Worm (Caenorhabditis elegans) whole organism, young adult: ENCODE results near the gene C30F2.2.

Source experiments
- B0019.2 ChIP-seq: fragments of 200-800 bp; sonication (Bioruptor generic); conservative IDR thresholded peaks from 2 replicates; pipeline ENCODE4 v1.3.6; 2022; ENCODE audit warnings: missing genetic modification reagents, missing genetic modification characterization, missing compliant biosample characterization
- B0336.3 ChIP-seq: fragments of 200-800 bp; sonication (Bioruptor generic); IDR thresholded peaks from 2 replicates; pipeline ENCODE4 v1.3.6; 2022; ENCODE audit warnings: missing genetic modification characterization, missing compliant biosample characterization
- F10E7.11 ChIP-seq: sonication (generic microtip); optimal IDR thresholded peaks from 2 replicates; lab custom pipeline; 2017; ENCODE audit warnings: mild to moderate bottlenecking, missing genetic modification characterization, moderate library complexity, missing compliant biosample characterization
- F22D6.2 ChIP-seq: sonication (generic microtip); optimal IDR thresholded peaks from 2 replicates; lab custom pipeline; 2016; ENCODE audit warnings: mild to moderate bottlenecking, missing genetic modification characterization, missing compliant biosample characterization
- F37B4.10 ChIP-seq: fragments of 200-800 bp; sonication (Bioruptor generic); IDR thresholded peaks from 2 replicates; pipeline ENCODE4 v1.3.6; 2022; ENCODE audit warnings: missing genetic modification characterization, missing compliant biosample characterization
- F49E8.2 ChIP-seq: sonication (generic microtip); optimal IDR thresholded peaks from 3 replicates; lab custom pipeline; 2017; ENCODE audit warnings: missing genetic modification characterization, mild to moderate bottlenecking, missing compliant biosample characterization, antibody characterized with exemption, moderate library complexity; ENCODE audit not compliant: insufficient read depth
- K12H6.12 ChIP-seq: fragments of 200-800 bp; sonication (Bioruptor generic); optimal IDR thresholded peaks from 2 replicates; lab custom pipeline; 2018; ENCODE audit warnings: mild to moderate bottlenecking, missing genetic modification characterization, missing compliant biosample characterization
- T07F8.4 ChIP-seq: sonication (generic microtip); optimal IDR thresholded peaks from 2 replicates; lab custom pipeline; 2016; ENCODE audit warnings: mild to moderate bottlenecking, missing genetic modification characterization, moderate library complexity, missing compliant biosample characterization
- T26A5.8 ChIP-seq: sonication (generic microtip); optimal IDR thresholded peaks from 2 replicates; lab custom pipeline; 2016; ENCODE audit warnings: missing genetic modification characterization, missing compliant biosample characterization
- Y53F4B.3 ChIP-seq: fragments of 200-800 bp; sonication (Bioruptor generic); IDR thresholded peaks from 2 replicates; pipeline ENCODE4 v1.3.6; 2022; ENCODE audit warnings: missing genetic modification reagents, missing genetic modification characterization, missing compliant biosample characterization
- Y95B8A.8 ChIP-seq: fragments of 200-800 bp; sonication (Bioruptor generic); IDR thresholded peaks from 2 replicates; pipeline ENCODE4 v1.3.6; 2022; ENCODE audit warnings: missing genetic modification reagents, missing genetic modification characterization, missing compliant biosample characterization
- ama-1 ChIP-seq, 3 experiments: fragments of 150-350 bp in 1 of 3; sonication (generic microtip) in 2 of 3; optimal IDR thresholded peaks; 2 replicates each; lab custom pipeline; 2014 to 2018; ENCODE audit warnings: missing biosample characterization in 2 of 3, missing genetic modification characterization in 2 of 3, missing genetic modification reagents in 2 of 3
- aptf-2 ChIP-seq: fragments of 200-800 bp; sonication (Bioruptor generic); conservative IDR thresholded peaks from 2 replicates; pipeline ENCODE4 v1.3.6; 2022; ENCODE audit warnings: missing genetic modification reagents, missing genetic modification characterization, missing compliant biosample characterization
- athp-1 ChIP-seq: sonication (generic microtip); optimal IDR thresholded peaks from 2 replicates; lab custom pipeline; 2017; ENCODE audit warnings: mild to moderate bottlenecking, missing genetic modification characterization, missing compliant biosample characterization
- bed-1 ChIP-seq: fragments of 200-800 bp; sonication (Bioruptor generic); IDR thresholded peaks from 2 replicates; pipeline ENCODE4 v1.3.6; 2022; ENCODE audit warnings: missing genetic modification reagents, missing genetic modification characterization, missing compliant biosample characterization
- cebp-1 ChIP-seq, 2 experiments: fragments of 200-800 bp in 1 of 2; sonication (Bioruptor generic) in 1 of 2; sonication (generic microtip) in 1 of 2; IDR thresholded peaks in 1 of 2; optimal IDR thresholded peaks in 1 of 2; 2 replicates each; pipeline versions ENCODE4 v1.3.6 to Lab custom; 2017 to 2022; ENCODE audit warnings: missing compliant biosample characterization in 2 of 2, missing genetic modification characterization in 2 of 2, mild to moderate bottlenecking in 1 of 2, missing genetic modification reagents in 1 of 2, moderate library complexity in 1 of 2
- ceh-27 ChIP-seq: fragments of 200-800 bp; sonication (Bioruptor generic); optimal IDR thresholded peaks from 2 replicates; lab custom pipeline; 2018; ENCODE audit warnings: mild to moderate bottlenecking, missing genetic modification characterization, moderate library complexity, missing compliant biosample characterization
- dpff-1 ChIP-seq: sonication (generic microtip); optimal IDR thresholded peaks from 2 replicates; lab custom pipeline; 2017; ENCODE audit warnings: mild to moderate bottlenecking, missing genetic modification characterization, missing compliant biosample characterization
- efl-1 ChIP-seq: fragments of 150-350 bp; optimal IDR thresholded peaks from 2 replicates; lab custom pipeline; 2014; ENCODE audit warnings: missing biosample characterization, missing genetic modification reagents, missing genetic modification characterization
- egl-44 ChIP-seq: fragments of 200-800 bp; sonication (Bioruptor generic); IDR thresholded peaks from 2 replicates; pipeline ENCODE4 v1.3.6; 2022; ENCODE audit warnings: missing genetic modification reagents, missing genetic modification characterization, missing compliant biosample characterization
- egrh-3 ChIP-seq: fragments of 200-800 bp; sonication (Bioruptor generic); IDR thresholded peaks from 2 replicates; pipeline ENCODE4 v1.3.6; 2022; ENCODE audit warnings: missing genetic modification reagents, missing genetic modification characterization, missing compliant biosample characterization
- ets-4 ChIP-seq: fragments of 200-800 bp; sonication (Bioruptor generic); optimal IDR thresholded peaks from 2 replicates; lab custom pipeline; 2018; ENCODE audit warnings: mild to moderate bottlenecking, missing genetic modification characterization, missing compliant biosample characterization
- fkh-3 ChIP-seq: sonication (generic microtip); optimal IDR thresholded peaks from 2 replicates; lab custom pipeline; 2016; ENCODE audit warnings: mild to moderate bottlenecking, missing genetic modification characterization, missing compliant biosample characterization
- hrde-1 ChIP-seq: sonication (generic microtip); optimal IDR thresholded peaks from 2 replicates; lab custom pipeline; 2016; ENCODE audit warnings: missing genetic modification characterization, mild to moderate bottlenecking, missing compliant biosample characterization, moderate library complexity, missing genotype, missing genetic modification reagents, borderline replicate concordance
- lin-40 ChIP-seq: sonication (generic microtip); optimal IDR thresholded peaks from 2 replicates; lab custom pipeline; 2016; ENCODE audit warnings: missing genetic modification characterization, mild to moderate bottlenecking, missing compliant biosample characterization, missing genotype, missing genetic modification reagents
- lir-1 ChIP-seq: fragments of 200-800 bp; sonication (Bioruptor generic); conservative IDR thresholded peaks from 2 replicates; pipeline ENCODE4 v1.3.6; 2022; ENCODE audit warnings: missing genetic modification reagents, missing genetic modification characterization, missing compliant biosample characterization
- lsy-27 ChIP-seq: sonication (generic microtip); optimal IDR thresholded peaks from 2 replicates; lab custom pipeline; 2017; ENCODE audit warnings: missing genetic modification characterization, mild to moderate bottlenecking, missing compliant biosample characterization, antibody characterized with exemption, missing genotype, borderline replicate concordance; ENCODE audit not compliant: insufficient read depth
- madf-3 ChIP-seq: fragments of 200-800 bp; sonication (Bioruptor generic); IDR thresholded peaks from 2 replicates; pipeline ENCODE4 v1.3.6; 2022; ENCODE audit warnings: missing genetic modification reagents, missing genetic modification characterization, missing compliant biosample characterization
- madf-6 ChIP-seq: fragments of 200-800 bp; sonication (Bioruptor generic); IDR thresholded peaks from 2 replicates; pipeline ENCODE4 v1.3.6; 2022; ENCODE audit warnings: missing genetic modification reagents, missing genetic modification characterization, missing compliant biosample characterization
- nhr-120 ChIP-seq: fragments of 200-800 bp; sonication (Bioruptor generic); IDR thresholded peaks from 2 replicates; pipeline ENCODE4 v1.3.6; 2022; ENCODE audit warnings: missing genetic modification characterization, missing compliant biosample characterization
- nhr-80 ChIP-seq: sonication (generic microtip); optimal IDR thresholded peaks from 2 replicates; lab custom pipeline; 2016; ENCODE audit warnings: missing genetic modification characterization, missing compliant biosample characterization
- pbrm-1 ChIP-seq: fragments of 200-800 bp; sonication (Bioruptor generic); IDR thresholded peaks from 2 replicates; pipeline ENCODE4 v1.3.6; 2022; ENCODE audit warnings: missing genetic modification reagents, missing genetic modification characterization, missing compliant biosample characterization
- sea-2 ChIP-seq: fragments of 200-800 bp; sonication (Bioruptor generic); IDR thresholded peaks from 2 replicates; pipeline ENCODE4 v1.3.6; 2022; ENCODE audit warnings: missing genetic modification characterization, missing compliant biosample characterization
- snpc-1.1 ChIP-seq: sonication (generic microtip); optimal IDR thresholded peaks from 2 replicates; lab custom pipeline; 2017; ENCODE audit warnings: missing genetic modification characterization, mild to moderate bottlenecking, missing compliant biosample characterization, antibody characterized with exemption, moderate library complexity, missing genotype, missing genetic modification reagents; ENCODE audit not compliant: insufficient read depth
- snpc-1.3 ChIP-seq: sonication (generic microtip); optimal IDR thresholded peaks from 2 replicates; lab custom pipeline; 2017; ENCODE audit warnings: missing genetic modification characterization, mild to moderate bottlenecking, missing compliant biosample characterization, antibody characterized with exemption, moderate library complexity, missing genotype, missing genetic modification reagents; ENCODE audit not compliant: insufficient read depth
- tbp1 ChIP-seq: fragments of 200-800 bp; sonication (Bioruptor generic); optimal IDR thresholded peaks from 2 replicates; lab custom pipeline; 2018; ENCODE audit warnings: mild to moderate bottlenecking, missing genetic modification characterization, missing compliant biosample characterization
- zfh-2 ChIP-seq: fragments of 200-800 bp; sonication (Bioruptor generic); conservative IDR thresholded peaks from 2 replicates; pipeline ENCODE4 v1.3.6; 2022; ENCODE audit warnings: missing genetic modification reagents, missing genetic modification characterization, missing compliant biosample characterization
- zim-3 ChIP-seq: sonication (generic microtip); optimal IDR thresholded peaks from 2 replicates; lab custom pipeline; 2017; ENCODE audit warnings: mild to moderate bottlenecking, missing genetic modification characterization, moderate library complexity, missing compliant biosample characterization
- ztf-22 ChIP-seq: fragments of 200-800 bp; sonication (Bioruptor generic); optimal IDR thresholded peaks from 2 replicates; lab custom pipeline; 2018; ENCODE audit warnings: mild to moderate bottlenecking, missing genetic modification characterization, moderate library complexity, missing compliant biosample characterization

C30F2.2 gene

ce11 chrX:16128794-16129193 lies 43.8 kb upstream of the C30F2.2 start, which contains the start of gene ZK1073.1 (continued):
- TF ChIP-seq pbrm-1 (GFP tag; lab: Robert Waterston, UW): no peak
- TF ChIP-seq ama-1 (optimal IDR thresholded peaks at IDR 0.05; lab: Kevin White, UChicago): peak; percentile 2
- TF ChIP-seq ama-1 (GFP tag; optimal IDR thresholded peaks at IDR 0.05; lab: Kevin White, UChicago): no peak
- TF ChIP-seq lin-40 (tag; lab: Kevin White, UChicago): peak; percentile 18
- no peak for TF ChIP-seq F49E8.2 (tag; lab: Kevin White, UChicago)
- TF ChIP-seq nhr-80 (tag; lab: Kevin White, UChicago): no peak
- TF ChIP-seq B0336.3 (GFP tag; lab: Robert Waterston, UW): peak; percentile 44; the same call in 1 of the 2 replicates
- no peak for TF ChIP-seq F10E7.11 (tag; lab: Kevin White, UChicago)
- TF ChIP-seq madf-3 (GFP tag; lab: Robert Waterston, UW): no peak
- TF ChIP-seq zfh-2 (GFP tag; lab: Robert Waterston, UW): peak; percentile 95
- TF ChIP-seq zim-3: no peak
- no peak for TF ChIP-seq T07F8.4 (tag; lab: Kevin White, UChicago)
- TF ChIP-seq ceh-27 (GFP tag; lab: Kevin White, UChicago): peak; percentile 14
- peak; percentile 81 for TF ChIP-seq K12H6.12 (tag; lab: Kevin White, UChicago)
- TF ChIP-seq ets-4 (GFP tag; lab: Kevin White, UChicago): no peak
- TF ChIP-seq F22D6.2 (tag; lab: Kevin White, UChicago): no peak
- no peak for TF ChIP-seq madf-6 (GFP tag; lab: Robert Waterston, UW)

ce11 chrX:16124794-16125193 lies 39.8 kb upstream of the C30F2.2 start:
- TF ChIP-seq tbp1 (GFP tag; lab: Kevin White, UChicago) (no peak), T26A5.8 (tag; lab: Kevin White, UChicago) (no peak), hrde-1 (tag; lab: Kevin White, UChicago) (no peak), F49E8.2 (tag; lab: Kevin White, UChicago) (no peak), nhr-120 (0 out of 2 replicates have a peak, but pooled peaks have one; percentile 68), Y53F4B.3 (no peak), F37B4.10 (0 out of 2 replicates have a peak, but pooled peaks have one; percentile 53), egl-44 (GFP tag; lab: Robert Waterston, UW) (no peak)
- TF ChIP-seq, all 124 proteins: peak for 2

ce11 chrX:16124290-16124689 lies 39.3 kb upstream of the C30F2.2 start:
- peak; percentile 56; the same call in 1 of the 2 replicates for TF ChIP-seq zfh-2 (GFP tag; lab: Robert Waterston, UW)
- TF ChIP-seq madf-3 (GFP tag; lab: Robert Waterston, UW): 0 out of 2 replicates have a peak, but pooled peaks have one; percentile 49
- no peak for TF ChIP-seq sea-2 (GFP tag; lab: Robert Waterston, UW)
- no peak for TF ChIP-seq snpc-1.1 (tag; lab: Kevin White, UChicago)
- TF ChIP-seq B0336.3 (GFP tag; lab: Robert Waterston, UW): no peak
- TF ChIP-seq egrh-3 (GFP tag; lab: Robert Waterston, UW): peak; percentile 58; the same call in 1 of the 2 replicates

- no peak for TF ChIP-seq snpc-1.3
- no peak for TF ChIP-seq cebp-1 (GFP tag; IDR thresholded peaks at IDR 0.05; lab: Robert Waterston, UW)
- TF ChIP-seq cebp-1 (tag; optimal IDR thresholded peaks at IDR 0.05; lab: Kevin White, UChicago): no peak
- no peak for TF ChIP-seq lsy-27 (tag; lab: Kevin White, UChicago)
- no peak for TF ChIP-seq F49E8.2 (tag; lab: Kevin White, UChicago)
- TF ChIP-seq ets-4 (GFP tag; lab: Kevin White, UChicago): no peak
- TF ChIP-seq bed-1 (GFP tag; lab: Robert Waterston, UW): no peak
- no peak for TF ChIP-seq lir-1 (GFP tag; lab: Robert Waterston, UW)
- no peak for TF ChIP-seq aptf-2 (GFP tag; lab: Robert Waterston, UW)
- no peak for TF ChIP-seq dpff-1 (tag; lab: Kevin White, UChicago)
- no peak for TF ChIP-seq efl-1
- no peak for TF ChIP-seq athp-1 (tag; lab: Kevin White, UChicago)
- no peak for TF ChIP-seq Y95B8A.8
- no peak for TF ChIP-seq B0019.2 (GFP tag; lab: Robert Waterston, UW)
- no peak for TF ChIP-seq hrde-1 (tag; lab: Kevin White, UChicago)
- TF ChIP-seq sea-2 (GFP tag; lab: Robert Waterston, UW): no peak
- TF ChIP-seq ztf-22 (GFP tag; lab: Kevin White, UChicago): no peak
- TF ChIP-seq fkh-3 (tag; lab: Kevin White, UChicago): no peak
Observed at ce11 chrX:16122628-16123027, 37.6 kb upstream of the C30F2.2 start.
